Worm (Caenorhabditis elegans) whole organism, L3 larva: Measurements from ENCODE around the gene R11.3.
"Not testable (repeated sequence)": the region's sequence is repeated elsewhere in the genome, so short reads cannot be mapped to it uniquely, and the experiment has no call there.

Source experiments
- R02D3.7 ChIP-seq: fragments of 150-350 bp; optimal IDR thresholded peaks from 2 replicates; lab custom pipeline; 2014; ENCODE audit warnings: missing biosample characterization, missing genetic modification characterization
- ZK546.5 ChIP-seq: sonication (generic microtip); optimal IDR thresholded peaks from 2 replicates; lab custom pipeline; 2017; ENCODE audit warnings: missing biosample characterization, missing genetic modification characterization
- ama-1 ChIP-seq: fragments of 150-350 bp; optimal IDR thresholded peaks from 2 replicates; lab custom pipeline; 2018
- ceh-16 ChIP-seq: sonication (generic microtip); optimal IDR thresholded peaks from 2 replicates; lab custom pipeline; 2017; ENCODE audit warnings: missing biosample characterization, missing genetic modification characterization
- ceh-28 ChIP-seq: fragments of 150-350 bp; optimal IDR thresholded peaks from 2 replicates; lab custom pipeline; 2014; ENCODE audit warnings: missing biosample characterization, missing genetic modification reagents, missing genetic modification characterization
- ceh-82 ChIP-seq: fragments of 150-350 bp; optimal IDR thresholded peaks from 2 replicates; lab custom pipeline; 2014; ENCODE audit warnings: missing biosample characterization, missing genetic modification characterization
- ceh-9 ChIP-seq: sonication (generic microtip); optimal IDR thresholded peaks from 2 replicates; lab custom pipeline; 2018; ENCODE audit warnings: missing biosample characterization, missing genetic modification characterization
- daf-12 ChIP-seq: fragments of 150-350 bp; optimal IDR thresholded peaks from 2 replicates; lab custom pipeline; 2014; ENCODE audit warnings: missing biosample characterization, missing genetic modification reagents, missing genetic modification characterization
- egl-27 ChIP-seq: sonication (generic microtip); optimal IDR thresholded peaks from 4 replicates; lab custom pipeline; 2017; ENCODE audit warnings: missing biosample characterization, missing genetic modification reagents, missing genetic modification characterization
- egl-5 ChIP-seq: fragments of 150-350 bp; optimal IDR thresholded peaks from 2 replicates; lab custom pipeline; 2017; ENCODE audit warnings: missing biosample characterization, missing genetic modification reagents, missing genetic modification characterization, inconsistent platforms
- elt-1 ChIP-seq: fragments of 150-350 bp; optimal IDR thresholded peaks from 2 replicates; lab custom pipeline; 2014; ENCODE audit warnings: missing biosample characterization, missing genetic modification characterization
- elt-2 ChIP-seq: sonication (generic microtip); optimal IDR thresholded peaks from 2 replicates; lab custom pipeline; 2016; ENCODE audit warnings: missing genetic modification reagents, mild to moderate bottlenecking, missing genetic modification characterization, missing compliant biosample characterization
- elt-3 ChIP-seq, 3 experiments: fragments of 150-350 bp in 1 of 3; sonication (generic microtip) in 2 of 3; optimal IDR thresholded peaks; 2 replicates in 2 of 3; 4 replicates in 1 of 3; lab custom pipeline; 2014 to 2017; ENCODE audit warnings: missing biosample characterization in 3 of 3, missing genetic modification characterization in 3 of 3
- eor-1 ChIP-seq, 2 experiments: fragments of 150-350 bp; optimal IDR thresholded peaks; 2 replicates each; lab custom pipeline; 2014 to 2018; ENCODE audit warnings: missing biosample characterization in 2 of 2, missing genetic modification characterization in 2 of 2
- fkh-10 ChIP-seq: sonication (generic microtip); optimal IDR thresholded peaks from 2 replicates; lab custom pipeline; 2017; ENCODE audit warnings: missing biosample characterization, missing genetic modification reagents, missing genetic modification characterization
- fkh-2 ChIP-seq: fragments of 150-350 bp; optimal IDR thresholded peaks from 2 replicates; lab custom pipeline; 2014; ENCODE audit warnings: missing biosample characterization, missing genetic modification reagents, missing genetic modification characterization
- fos-1 ChIP-seq: fragments of 150-350 bp; optimal IDR thresholded peaks from 2 replicates; lab custom pipeline; 2014; ENCODE audit warnings: missing biosample characterization, missing genetic modification characterization
- hmg-11 ChIP-seq: sonication (generic microtip); optimal IDR thresholded peaks from 2 replicates; lab custom pipeline; 2016; ENCODE audit warnings: missing genetic modification characterization, missing compliant biosample characterization
- jun-1 ChIP-seq: fragments of 150-350 bp; optimal IDR thresholded peaks from 2 replicates; lab custom pipeline; 2014; ENCODE audit warnings: missing biosample characterization, missing genetic modification reagents, missing genetic modification characterization
- lin-15B ChIP-seq: fragments of 150-350 bp; optimal IDR thresholded peaks from 2 replicates; lab custom pipeline; 2014; ENCODE audit warnings: missing biosample characterization, missing genetic modification characterization
- lsy-12 ChIP-seq: sonication (generic microtip); optimal IDR thresholded peaks from 2 replicates; lab custom pipeline; 2016; ENCODE audit warnings: mild to moderate bottlenecking, missing genetic modification characterization, missing compliant biosample characterization
- mdl-1 ChIP-seq: fragments of 150-350 bp; optimal IDR thresholded peaks from 2 replicates; lab custom pipeline; 2014; ENCODE audit warnings: missing biosample characterization, missing genetic modification characterization
- mml-1 ChIP-seq: fragments of 150-350 bp; sonication (generic microtip); optimal IDR thresholded peaks from 3 replicates; lab custom pipeline; 2014; ENCODE audit warnings: missing biosample characterization, missing genetic modification characterization
- nfya-1 ChIP-seq: sonication (generic microtip); optimal IDR thresholded peaks from 2 replicates; lab custom pipeline; 2017; ENCODE audit warnings: missing genetic modification characterization, mild to moderate bottlenecking, missing compliant biosample characterization, antibody characterized with exemption, moderate library complexity; ENCODE audit not compliant: insufficient read depth
- nhr-11 ChIP-seq: fragments of 150-350 bp; optimal IDR thresholded peaks from 2 replicates; lab custom pipeline; 2014; ENCODE audit warnings: missing biosample characterization, missing genetic modification characterization
- nhr-12 ChIP-seq: fragments of 150-350 bp; optimal IDR thresholded peaks from 2 replicates; lab custom pipeline; 2014; ENCODE audit warnings: missing biosample characterization, missing genetic modification characterization
- nhr-23 ChIP-seq: fragments of 150-350 bp; optimal IDR thresholded peaks from 2 replicates; lab custom pipeline; 2014; ENCODE audit warnings: missing biosample characterization, missing genetic modification reagents, missing genetic modification characterization
- nhr-237 ChIP-seq: fragments of 150-350 bp; optimal IDR thresholded peaks from 2 replicates; lab custom pipeline; 2014; ENCODE audit warnings: missing biosample characterization, missing genetic modification characterization
- nhr-25 ChIP-seq: sonication (generic microtip); optimal IDR thresholded peaks from 2 replicates; lab custom pipeline; 2017; ENCODE audit warnings: missing biosample characterization, missing genetic modification characterization
- nhr-43 ChIP-seq: sonication (generic microtip); optimal IDR thresholded peaks from 2 replicates; lab custom pipeline; 2016; ENCODE audit warnings: mild to moderate bottlenecking, missing genetic modification characterization, missing compliant biosample characterization; ENCODE audit not compliant: poor library complexity, severe bottlenecking
- nhr-67 ChIP-seq: fragments of 150-350 bp; optimal IDR thresholded peaks from 2 replicates; lab custom pipeline; 2014; ENCODE audit warnings: missing biosample characterization, missing genetic modification characterization
- nhr-77 ChIP-seq: fragments of 150-350 bp; optimal IDR thresholded peaks from 2 replicates; lab custom pipeline; 2014; ENCODE audit warnings: missing biosample characterization, missing genetic modification characterization
- pha-4 ChIP-seq: fragments of 150-350 bp; optimal IDR thresholded peaks from 2 replicates; lab custom pipeline; 2014; ENCODE audit warnings: missing biosample characterization, missing genetic modification reagents, missing genetic modification characterization
- pqm-1 ChIP-seq: fragments of 150-350 bp; optimal IDR thresholded peaks from 2 replicates; lab custom pipeline; 2017; ENCODE audit warnings: missing biosample characterization, missing genetic modification characterization, inconsistent platforms
- sea-2 ChIP-seq: fragments of 150-350 bp; sonication (generic microtip); optimal IDR thresholded peaks from 4 replicates; lab custom pipeline; 2014; ENCODE audit warnings: missing biosample characterization, missing genetic modification reagents, missing genetic modification characterization
- skn-1 ChIP-seq: fragments of 150-350 bp; optimal IDR thresholded peaks from 2 replicates; lab custom pipeline; 2014; ENCODE audit warnings: missing biosample characterization, missing genetic modification characterization
- snpc-4 ChIP-seq: fragments of 150-350 bp; optimal IDR thresholded peaks from 2 replicates; lab custom pipeline; 2014; ENCODE audit warnings: missing biosample characterization, missing genetic modification characterization
- unc-39 ChIP-seq: sonication (generic microtip); optimal IDR thresholded peaks from 4 replicates; lab custom pipeline; 2017; ENCODE audit warnings: missing biosample characterization, missing genetic modification characterization
- unc-62 ChIP-seq: fragments of 150-350 bp; sonication (generic microtip); optimal IDR thresholded peaks from 4 replicates; lab custom pipeline; 2014; ENCODE audit warnings: missing biosample characterization, missing genetic modification reagents, missing genetic modification characterization
- zag-1 ChIP-seq: fragments of 150-350 bp; optimal IDR thresholded peaks from 2 replicates; lab custom pipeline; 2014; ENCODE audit warnings: missing biosample characterization, missing genetic modification characterization
- ztf-11 ChIP-seq: fragments of 150-350 bp; optimal IDR thresholded peaks from 2 replicates; lab custom pipeline; 2014; ENCODE audit warnings: missing biosample characterization, missing genetic modification characterization
- ztf-4 ChIP-seq: fragments of 150-350 bp; optimal IDR thresholded peaks from 2 replicates; lab custom pipeline; 2014; ENCODE audit warnings: missing biosample characterization, missing genetic modification characterization

R11.3 gene

DNA sequence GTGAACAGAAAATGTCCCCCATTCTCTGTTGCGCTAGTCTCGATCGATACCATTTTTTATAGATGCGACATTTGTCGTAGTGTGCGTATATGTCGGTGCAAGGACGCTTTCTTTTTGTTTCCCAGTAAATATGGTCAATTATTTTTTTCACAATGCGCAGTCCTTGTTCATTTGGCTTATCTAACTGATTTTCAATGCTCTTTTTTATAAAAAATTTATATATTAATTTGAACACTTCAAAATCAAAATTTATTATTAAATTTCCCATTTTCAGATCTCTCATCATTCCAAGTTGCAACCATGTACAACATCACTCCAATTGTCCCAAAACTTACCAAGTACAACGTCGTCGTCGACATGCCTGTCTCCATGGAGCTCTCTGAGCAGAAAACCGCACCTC lies 18.1 kb upstream of the R11.3 start, which contains the start of gene F23A7.1:
TSS of gene F23A7.1 (plus strand) at position 301 of the 400 bp plus-strand sequence.
- TF ChIP-seq egl-27 (tag; lab: Kevin White, UChicago) (no peak), unc-62 (GFP tag; lab: Kevin White, UChicago) (no peak), nhr-237 (no peak), ceh-16 (tag; lab: Kevin White, UChicago) (no peak), fos-1 (tag; lab: Kevin White, UChicago) (no peak), nfya-1 (tag; lab: Kevin White, UChicago) (no peak), nhr-25 (no peak), ama-1 (no peak)

DNA sequence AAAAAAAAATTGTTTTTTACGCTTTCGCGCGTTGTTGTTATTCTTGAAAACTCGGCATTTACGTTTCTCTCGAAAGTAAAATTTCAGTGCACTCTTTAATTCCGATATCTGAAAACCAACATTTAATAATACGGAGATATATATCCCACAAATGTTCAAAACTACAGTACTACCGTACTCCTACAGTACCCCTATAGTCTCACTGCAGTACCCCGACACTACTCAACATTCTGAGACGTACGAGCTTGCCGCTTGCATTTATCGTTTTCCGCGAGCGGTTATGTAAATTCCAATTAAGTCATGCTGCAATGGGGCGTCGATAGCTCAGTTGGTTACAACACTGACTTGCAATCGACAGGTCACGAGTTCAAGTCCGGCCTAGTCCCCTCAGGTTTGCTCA lies 14.0 kb upstream of the R11.3 start, which contains the start of gene F23A7.8:
TSS of gene F23A7.8 (plus strand) at position 301 of the 400 bp plus-strand sequence.
- TF ChIP-seq skn-1 (tag; lab: Kevin White, UChicago); ceh-9 (tag; lab: Kevin White, UChicago); pha-4: not testable (repeated sequence)

DNA sequence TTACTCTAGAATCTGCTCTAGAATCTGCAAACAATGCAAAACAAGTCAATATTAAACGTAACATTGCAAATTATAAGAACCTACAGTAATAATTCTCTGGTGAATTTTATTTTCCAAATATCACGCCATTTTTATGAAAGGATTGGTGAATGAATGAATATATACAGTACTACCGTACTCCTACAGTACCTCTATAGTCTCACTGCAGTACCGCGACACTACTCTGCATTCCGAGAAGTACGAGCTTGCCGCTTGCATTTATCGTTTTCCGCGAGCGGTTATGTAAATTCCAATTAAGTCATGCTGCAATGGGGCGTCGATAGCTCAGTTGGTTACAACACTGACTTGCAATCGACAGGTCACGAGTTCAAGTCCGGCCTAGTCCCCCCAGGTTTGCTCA lies 13.3 kb upstream of the R11.3 start, which contains the start of gene F23A7.4:
TSS of gene F23A7.4 (plus strand) at position 301 of the 400 bp plus-strand sequence.
- TF ChIP-seq ZK546.5; hmg-11 (tag; lab: Kevin White, UChicago); unc-39 (tag; lab: Kevin White, UChicago): not testable (repeated sequence)

DNA sequence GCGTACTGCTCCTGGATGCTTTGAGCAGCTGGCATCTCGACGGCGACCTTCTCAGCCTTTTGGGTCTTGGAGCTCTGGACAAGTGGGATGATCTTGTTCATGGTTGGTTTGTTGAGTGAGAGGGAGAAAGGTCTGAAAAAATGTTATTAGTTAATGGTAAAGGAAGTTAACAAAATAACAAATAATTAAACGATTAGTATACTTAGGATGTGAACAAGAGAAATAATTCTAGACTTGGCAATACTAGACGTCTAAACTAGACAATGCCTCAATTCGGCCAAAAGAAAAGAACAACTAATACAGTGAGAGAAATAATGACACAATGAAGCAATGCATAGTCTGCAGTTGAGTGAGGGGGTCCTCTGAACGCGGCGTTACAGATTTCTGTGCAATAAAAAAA lies 11.5 kb upstream of the R11.3 start, which contains the start of gene R11.4:
TSS of gene R11.4 (minus strand) at position 101 of the 400 bp plus-strand sequence.
- TF ChIP-seq egl-27 (tag; lab: Kevin White, UChicago) (no peak), nhr-12 (no peak), pha-4 (no peak), hmg-11 (tag; lab: Kevin White, UChicago) (no peak), lin-15B (no peak), unc-62 (GFP tag; lab: Kevin White, UChicago) (no peak), ztf-4 (no peak), ceh-28 (tag; lab: Kevin White, UChicago) (no peak), elt-3 (tag; optimal IDR thresholded peaks at IDR 0.05; lab: Kevin White, UChicago) (no peak)

DNA sequence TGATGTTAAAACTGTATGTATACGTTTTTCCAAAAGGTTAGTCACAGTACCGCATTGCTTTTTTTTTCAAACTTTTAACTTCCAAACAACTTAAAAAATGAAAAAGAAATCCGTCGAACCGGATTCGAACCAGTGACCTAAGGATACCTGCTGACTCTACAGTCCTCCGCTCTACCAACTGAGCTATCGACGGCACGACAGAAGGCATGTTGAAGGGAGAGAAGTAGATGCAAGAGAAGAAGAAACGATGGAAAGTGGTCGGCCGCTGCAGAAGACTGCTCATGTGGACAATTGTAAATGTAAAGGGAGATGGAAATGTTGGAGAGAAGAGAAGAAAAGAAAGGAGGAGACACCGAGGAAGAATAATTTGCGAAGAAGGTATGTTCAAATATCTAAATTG lies 10.6 kb upstream of the R11.3 start:
- TF ChIP-seq lin-15B (peak; percentile 3), sea-2 (GFP tag; lab: Kevin White, UChicago) (peak; percentile 19), jun-1 (tag; lab: Kevin White, UChicago) (peak; percentile 87), elt-1 (peak; percentile 34), ceh-16 (tag; lab: Kevin White, UChicago) (peak; percentile 54), fkh-10 (GFP tag; lab: Kevin White, UChicago) (peak; percentile 2), nhr-77 (tag; lab: Kevin White, UChicago) (peak; percentile 90), ceh-9 (tag; lab: Kevin White, UChicago) (no peak), hmg-11 (tag; lab: Kevin White, UChicago) (peak; percentile 93), pqm-1 (no peak), elt-2 (tag; lab: Kevin White, UChicago) (peak; percentile 48), eor-1 (tag; optimal IDR thresholded peaks at IDR 0.05; lab: Kevin White, UChicago) (peak in 1 of 2 experiments; percentile 49), fos-1 (tag; lab: Kevin White, UChicago) (peak; percentile 52), unc-62 (GFP tag; lab: Kevin White, UChicago) (peak; percentile 4), nhr-67 (tag; lab: Kevin White, UChicago) (peak; percentile 56), zag-1 (tag; lab: Kevin White, UChicago) (peak; percentile 12), nfya-1 (tag; lab: Kevin White, UChicago) (peak; percentile 73), snpc-4 (tag; lab: Kevin White, UChicago) (peak; percentile 87), R02D3.7 (peak; percentile 54), nhr-237 (no peak), lsy-12 (tag; lab: Kevin White, UChicago) (peak; percentile 56), ZK546.5 (no peak), mml-1 (tag; lab: Kevin White, UChicago) (peak; percentile 41), ztf-4 (peak; percentile 20), nhr-25 (peak; percentile 66), nhr-43 (tag; lab: Kevin White, UChicago) (peak; percentile 89), egl-5 (tag; lab: Kevin White, UChicago) (peak; percentile 58), ceh-28 (tag; lab: Kevin White, UChicago) (peak; percentile 75), ama-1 (no peak), daf-12 (tag; lab: Kevin White, UChicago) (no peak), unc-39 (tag; lab: Kevin White, UChicago) (no peak), ztf-11 (peak; percentile 17), nhr-12 (no peak), nhr-11 (tag; lab: Kevin White, UChicago) (peak; percentile 13), fkh-2 (no peak), mdl-1 (tag; lab: Kevin White, UChicago) (peak; percentile 3), egl-27 (tag; lab: Kevin White, UChicago) (no peak), ceh-82 (tag; lab: Kevin White, UChicago) (peak; percentile 89), skn-1 (tag; lab: Kevin White, UChicago) (peak; percentile 68), nhr-23 (tag; lab: Kevin White, UChicago) (peak; percentile 79)
